Worm (Caenorhabditis elegans) whole organism, L3 larva: ENCODE data around the gene Y75B8A.44.
A peak's percentile ranks its signal among the peaks of the same experiment; 100 is the strongest.

Experiments used
- aly-2 ChIP-seq: fragments of 150-350 bp; optimal IDR thresholded peaks from 2 replicates; lab custom pipeline; 2014; ENCODE audit warnings: missing biosample characterization, missing genetic modification characterization
- ama-1 ChIP-seq: fragments of 150-350 bp; optimal IDR thresholded peaks from 2 replicates; lab custom pipeline; 2018
- ceh-16 ChIP-seq: sonication (generic microtip); optimal IDR thresholded peaks from 2 replicates; lab custom pipeline; 2017; ENCODE audit warnings: missing biosample characterization, missing genetic modification characterization
- ceh-28 ChIP-seq: fragments of 150-350 bp; optimal IDR thresholded peaks from 2 replicates; lab custom pipeline; 2014; ENCODE audit warnings: missing biosample characterization, missing genetic modification reagents, missing genetic modification characterization
- egl-27 ChIP-seq: sonication (generic microtip); optimal IDR thresholded peaks from 4 replicates; lab custom pipeline; 2017; ENCODE audit warnings: missing biosample characterization, missing genetic modification reagents, missing genetic modification characterization
- eor-1 ChIP-seq, 2 experiments: fragments of 150-350 bp; optimal IDR thresholded peaks; 2 replicates each; lab custom pipeline; 2014 to 2018; ENCODE audit warnings: missing biosample characterization in 2 of 2, missing genetic modification characterization in 2 of 2
- fkh-10 ChIP-seq: sonication (generic microtip); optimal IDR thresholded peaks from 2 replicates; lab custom pipeline; 2017; ENCODE audit warnings: missing biosample characterization, missing genetic modification reagents, missing genetic modification characterization
- fkh-2 ChIP-seq: fragments of 150-350 bp; optimal IDR thresholded peaks from 2 replicates; lab custom pipeline; 2014; ENCODE audit warnings: missing biosample characterization, missing genetic modification reagents, missing genetic modification characterization
- fos-1 ChIP-seq: fragments of 150-350 bp; optimal IDR thresholded peaks from 2 replicates; lab custom pipeline; 2014; ENCODE audit warnings: missing biosample characterization, missing genetic modification characterization
- hmg-11 ChIP-seq: sonication (generic microtip); optimal IDR thresholded peaks from 2 replicates; lab custom pipeline; 2016; ENCODE audit warnings: missing genetic modification characterization, missing compliant biosample characterization
- jun-1 ChIP-seq: fragments of 150-350 bp; optimal IDR thresholded peaks from 2 replicates; lab custom pipeline; 2014; ENCODE audit warnings: missing biosample characterization, missing genetic modification reagents, missing genetic modification characterization
- lin-15B ChIP-seq: fragments of 150-350 bp; optimal IDR thresholded peaks from 2 replicates; lab custom pipeline; 2014; ENCODE audit warnings: missing biosample characterization, missing genetic modification characterization
- lin-39 ChIP-seq: fragments of 150-350 bp; optimal IDR thresholded peaks from 2 replicates; lab custom pipeline; 2018; ENCODE audit warnings: missing biosample characterization, missing genetic modification reagents, missing genetic modification characterization
- mdl-1 ChIP-seq: fragments of 150-350 bp; optimal IDR thresholded peaks from 2 replicates; lab custom pipeline; 2014; ENCODE audit warnings: missing biosample characterization, missing genetic modification characterization
- nfya-1 ChIP-seq: sonication (generic microtip); optimal IDR thresholded peaks from 2 replicates; lab custom pipeline; 2017; ENCODE audit warnings: missing genetic modification characterization, mild to moderate bottlenecking, missing compliant biosample characterization, antibody characterized with exemption, moderate library complexity; ENCODE audit not compliant: insufficient read depth
- nhr-11 ChIP-seq: fragments of 150-350 bp; optimal IDR thresholded peaks from 2 replicates; lab custom pipeline; 2014; ENCODE audit warnings: missing biosample characterization, missing genetic modification characterization
- nhr-23 ChIP-seq: fragments of 150-350 bp; optimal IDR thresholded peaks from 2 replicates; lab custom pipeline; 2014; ENCODE audit warnings: missing biosample characterization, missing genetic modification reagents, missing genetic modification characterization
- nhr-28 ChIP-seq: fragments of 150-350 bp; optimal IDR thresholded peaks from 2 replicates; lab custom pipeline; 2014; ENCODE audit warnings: missing biosample characterization, missing genetic modification characterization
- nhr-43 ChIP-seq: sonication (generic microtip); optimal IDR thresholded peaks from 2 replicates; lab custom pipeline; 2016; ENCODE audit warnings: mild to moderate bottlenecking, missing genetic modification characterization, missing compliant biosample characterization; ENCODE audit not compliant: poor library complexity, severe bottlenecking
- nhr-67 ChIP-seq: fragments of 150-350 bp; optimal IDR thresholded peaks from 2 replicates; lab custom pipeline; 2014; ENCODE audit warnings: missing biosample characterization, missing genetic modification characterization
- nhr-76 ChIP-seq: fragments of 150-350 bp; sonication (generic microtip); optimal IDR thresholded peaks from 5 replicates; lab custom pipeline; 2014; ENCODE audit warnings: missing biosample characterization, missing genetic modification characterization
- nhr-77 ChIP-seq: fragments of 150-350 bp; optimal IDR thresholded peaks from 2 replicates; lab custom pipeline; 2014; ENCODE audit warnings: missing biosample characterization, missing genetic modification characterization
- pha-4 ChIP-seq: fragments of 150-350 bp; optimal IDR thresholded peaks from 2 replicates; lab custom pipeline; 2014; ENCODE audit warnings: missing biosample characterization, missing genetic modification reagents, missing genetic modification characterization
- pqm-1 ChIP-seq: fragments of 150-350 bp; optimal IDR thresholded peaks from 2 replicates; lab custom pipeline; 2017; ENCODE audit warnings: missing biosample characterization, missing genetic modification characterization, inconsistent platforms
- skn-1 ChIP-seq: fragments of 150-350 bp; optimal IDR thresholded peaks from 2 replicates; lab custom pipeline; 2014; ENCODE audit warnings: missing biosample characterization, missing genetic modification characterization
- snpc-4 ChIP-seq: fragments of 150-350 bp; optimal IDR thresholded peaks from 2 replicates; lab custom pipeline; 2014; ENCODE audit warnings: missing biosample characterization, missing genetic modification characterization
- unc-39 ChIP-seq: sonication (generic microtip); optimal IDR thresholded peaks from 4 replicates; lab custom pipeline; 2017; ENCODE audit warnings: missing biosample characterization, missing genetic modification characterization
- ztf-11 ChIP-seq: fragments of 150-350 bp; optimal IDR thresholded peaks from 2 replicates; lab custom pipeline; 2014; ENCODE audit warnings: missing biosample characterization, missing genetic modification characterization
- ztf-4 ChIP-seq: fragments of 150-350 bp; optimal IDR thresholded peaks from 2 replicates; lab custom pipeline; 2014; ENCODE audit warnings: missing biosample characterization, missing genetic modification characterization

Gene Y75B8A.44

DNA sequence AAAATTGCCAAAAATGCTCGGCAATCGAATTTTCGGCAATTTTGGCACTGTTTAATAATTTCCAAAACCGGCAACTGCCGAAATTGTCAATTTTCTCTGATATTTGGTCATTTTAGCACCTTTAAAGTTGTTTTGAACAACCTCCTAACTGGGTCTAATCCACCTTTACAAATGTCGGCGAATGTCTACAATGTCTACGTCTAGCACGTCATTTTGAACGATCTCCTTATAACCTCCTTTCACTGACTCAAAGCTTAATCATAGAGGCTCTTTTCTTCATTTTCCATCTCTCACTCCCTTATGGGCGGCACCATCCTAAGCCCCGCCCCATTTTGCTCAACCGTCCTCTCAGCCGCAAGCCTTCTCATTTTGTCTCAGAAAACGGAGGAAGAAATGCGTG is at the start of gene Y75B8A.44:
Gene Y75B8A.44, plus strand, starts transcription at position 301 of the 400 bp plus-strand sequence.
- TF ChIP-seq nhr-76 (tag; lab: Kevin White, UChicago) (no peak), ztf-11 (tag; lab: Kevin White, UChicago) (no peak), nhr-77 (tag; lab: Kevin White, UChicago) (no peak), eor-1 (tag; optimal IDR thresholded peaks at IDR 0.05; lab: Kevin White, UChicago) (no peak), ceh-16 (tag; lab: Kevin White, UChicago) (no peak), lin-39 (tag; lab: Kevin White, UChicago) (no peak)
- TF ChIP-seq, all 47 proteins: peak for 0

DNA sequence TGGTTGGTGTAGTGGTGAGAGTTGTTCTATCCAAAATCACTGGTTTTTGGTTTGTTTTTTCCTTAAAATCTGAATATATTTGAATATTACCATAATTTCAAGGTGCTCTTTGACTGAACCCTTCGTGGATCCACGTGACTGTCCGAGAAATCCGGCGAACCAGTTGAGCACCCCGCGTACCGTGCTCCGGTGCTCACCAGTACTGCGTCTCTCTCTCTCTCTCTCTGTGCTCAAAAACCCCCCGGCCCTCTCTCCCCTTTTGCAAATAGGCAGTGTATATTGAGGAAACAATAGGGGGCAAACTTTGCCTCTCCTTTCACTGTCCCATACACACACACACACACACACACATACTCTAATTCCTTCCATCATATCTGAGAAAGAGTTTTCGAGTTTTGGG is 44.3 kb upstream of the Y75B8A.44 start:
- no peak for TF ChIP-seq eor-1 (tag; optimal IDR thresholded peaks at IDR 0.05; lab: Kevin White, UChicago)
- TF ChIP-seq fkh-2 (tag; lab: Kevin White, UChicago): no peak
- no peak for TF ChIP-seq nhr-43 (tag; lab: Kevin White, UChicago)
- no peak for TF ChIP-seq unc-39 (tag; lab: Kevin White, UChicago)
- no peak for TF ChIP-seq mdl-1
- TF ChIP-seq fkh-10 (GFP tag; lab: Kevin White, UChicago): no peak
- TF ChIP-seq ztf-4 (tag; lab: Kevin White, UChicago): no peak
- no peak for TF ChIP-seq ceh-16 (tag; lab: Kevin White, UChicago)
- TF ChIP-seq hmg-11 (tag; lab: Kevin White, UChicago): no peak
- no peak for TF ChIP-seq ceh-28 (tag; lab: Kevin White, UChicago)
- no peak for TF ChIP-seq ama-1
- TF ChIP-seq fos-1: no peak
- TF ChIP-seq jun-1 (tag; lab: Kevin White, UChicago): no peak
- TF ChIP-seq egl-27 (tag; lab: Kevin White, UChicago): no peak
- TF ChIP-seq lin-39 (tag; lab: Kevin White, UChicago): no peak
- no peak for TF ChIP-seq pha-4
- TF ChIP-seq nhr-28 (tag; lab: Kevin White, UChicago): no peak

- TF ChIP-seq pqm-1 (no peak), pha-4 (peak; percentile 62)
Observed at ce11 chrIII:12151100-12151499, 43.2 kb upstream of the Y75B8A.44 start.

- TF ChIP-seq nfya-1 (tag; lab: Kevin White, UChicago) (peak; percentile 72), pha-4 (peak; percentile 68), skn-1 (tag; lab: Kevin White, UChicago) (peak; percentile 34), jun-1 (tag; lab: Kevin White, UChicago) (no peak), snpc-4 (tag; lab: Kevin White, UChicago) (peak; percentile 27), nhr-23 (tag; lab: Kevin White, UChicago) (peak; percentile 47), lin-15B (tag; lab: Kevin White, UChicago) (peak; percentile 78), fkh-2 (tag; lab: Kevin White, UChicago) (no peak)
Observed at ce11 chrIII:12152157-12152556, 42.1 kb upstream of the Y75B8A.44 start.

DNA sequence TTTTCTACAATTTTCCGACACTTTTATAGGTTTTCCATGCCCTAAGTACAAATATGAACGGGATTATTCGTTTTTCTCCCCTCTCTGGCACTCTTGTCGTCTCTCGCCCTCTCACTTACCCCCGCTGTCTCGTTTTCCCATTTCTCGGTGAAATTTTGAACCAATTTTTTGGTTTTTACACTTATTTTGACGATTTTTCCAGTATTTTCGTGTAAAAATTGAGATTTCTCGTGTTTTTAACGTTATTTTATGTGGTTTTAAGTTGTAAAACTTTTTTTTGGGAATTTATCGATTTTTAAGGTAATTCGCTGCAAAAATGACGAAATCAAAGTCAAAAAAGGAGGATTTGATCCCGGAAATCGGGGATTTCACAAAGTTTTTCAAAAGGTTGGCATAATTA is 41.7 kb upstream of the Y75B8A.44 start, which contains the start of gene Y75B8A.7:
Gene Y75B8A.7, plus strand, starts transcription at position 301 of the 400 bp plus-strand sequence.
- TF ChIP-seq ceh-28 (tag; lab: Kevin White, UChicago) (peak; percentile 12), skn-1 (tag; lab: Kevin White, UChicago) (no peak), hmg-11 (tag; lab: Kevin White, UChicago) (peak; percentile 8), lin-15B (tag; lab: Kevin White, UChicago) (no peak), fkh-10 (GFP tag; lab: Kevin White, UChicago) (no peak), nhr-67 (no peak)

DNA sequence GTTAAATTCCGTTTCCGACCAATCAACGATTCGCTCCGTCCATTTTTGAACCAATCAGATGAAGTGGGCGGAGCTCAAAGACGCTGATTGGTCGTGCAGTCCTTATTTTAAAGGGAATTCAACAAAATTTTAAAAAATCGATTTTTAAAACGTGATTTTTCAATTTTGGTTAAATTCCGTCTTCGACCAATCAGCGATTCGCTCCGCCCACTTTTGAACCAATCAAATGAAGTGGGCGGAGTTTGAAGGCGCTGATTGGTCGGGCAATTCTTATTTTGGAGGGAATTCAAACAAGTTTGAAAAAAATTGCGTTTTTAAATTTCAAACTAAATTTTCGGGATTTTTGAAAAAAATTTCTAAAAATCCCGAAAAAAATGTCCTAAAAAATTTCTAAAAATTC is 40.8 kb upstream of the Y75B8A.44 start:
- TF ChIP-seq nhr-11 (tag; lab: Kevin White, UChicago) (no peak), aly-2 (tag; lab: Kevin White, UChicago) (no peak), nfya-1 (tag; lab: Kevin White, UChicago) (peak; percentile 74)

DNA sequence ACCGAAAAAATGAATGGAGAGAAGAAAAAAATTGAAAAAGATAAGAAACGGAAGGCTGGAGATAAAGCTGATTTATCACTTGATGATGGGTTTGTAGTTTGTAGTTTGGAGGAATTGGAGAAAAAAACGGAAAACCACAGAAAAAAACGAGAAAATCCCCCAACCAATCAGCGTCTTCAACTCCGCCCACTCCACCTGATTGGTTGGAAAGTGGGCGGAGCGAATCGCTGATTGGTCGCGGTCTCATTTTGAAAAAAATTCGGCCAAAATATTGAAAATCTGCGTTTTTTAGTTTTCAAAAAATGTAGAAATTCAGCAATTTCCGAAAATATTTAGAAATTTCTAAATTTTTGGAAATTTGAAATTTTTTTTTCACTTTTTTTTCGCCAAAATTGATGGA is 38.5 kb upstream of the Y75B8A.44 start:
- TF ChIP-seq nfya-1 (tag; lab: Kevin White, UChicago): peak; percentile 99
- no peak for TF ChIP-seq lin-15B (tag; lab: Kevin White, UChicago)
